Worm (Caenorhabditis elegans): ENCODE results near the gene fbxb-48.

- TF ChIP-seq unc-62 (GFP tag; optimal IDR thresholded peaks at IDR 0.05) (no peak), nhr-237 (tag; optimal IDR thresholded peaks at IDR 0.05) (no peak), elt-3 (tag; optimal IDR thresholded peaks at IDR 0.05) (no peak), egl-27 (tag; optimal IDR thresholded peaks at IDR 0.05) (no peak)
These were observed 25.1 kb upstream of the fbxb-48 start, which contains the start of gene clec-19 for ce11 chrII:1744183-1744582.

All from whole organism, L1 larva.